Fruit fly (Drosophila melanogaster) whole organism, embryonic: ENCODE data around the gene Spec2.

Experiments used
- Adf1 ChIP-seq: fragments of 200-800 bp; sonication (Bioruptor generic); IDR thresholded peaks from 2 replicates; pipeline ENCODE4 v1.3.6; 2022; ENCODE audit warnings: missing biosample characterization, missing genetic modification characterization
- BEAF-32 ChIP-seq: fragments of 200-800 bp; sonication (Bioruptor generic); optimal IDR thresholded peaks from 3 replicates; lab custom pipeline; 2017; ENCODE audit warnings: missing biosample characterization, missing genetic modification characterization, mild to moderate bottlenecking, moderate library complexity, missing genetic modification reagents
- CG10462 ChIP-seq: fragments of 200-800 bp; sonication (Bioruptor generic); optimal IDR thresholded peaks from 2 replicates; lab custom pipeline; 2016; ENCODE audit warnings: missing biosample characterization, missing genetic modification characterization
- CG12155 ChIP-seq: fragments of 200-800 bp; sonication (Bioruptor generic); optimal IDR thresholded peaks from 3 replicates; lab custom pipeline; 2016; ENCODE audit warnings: missing biosample characterization, missing genetic modification characterization
- CG13287 ChIP-seq: fragments of 200-800 bp; sonication (Bioruptor generic); IDR thresholded peaks from 2 replicates; pipeline ENCODE4 v1.3.6; 2022; ENCODE audit warnings: missing biosample characterization, missing genetic modification characterization; ENCODE audit not compliant: partially characterized antibody
- CG13424 ChIP-seq: fragments of 200-800 bp; sonication (Bioruptor generic); optimal IDR thresholded peaks from 2 replicates; lab custom pipeline; 2019; ENCODE audit warnings: missing biosample characterization, mild to moderate bottlenecking, missing genetic modification characterization, moderate library complexity
- CG14014 ChIP-seq: fragments of 200-800 bp; sonication (Bioruptor generic); IDR thresholded peaks from 2 replicates; pipeline ENCODE4 v1.3.6; 2022; ENCODE audit warnings: missing biosample characterization, missing genetic modification characterization
- CG15514 ChIP-seq: fragments of 200-800 bp; sonication (Bioruptor generic); optimal IDR thresholded peaks from 3 replicates; lab custom pipeline; 2017; ENCODE audit warnings: missing biosample characterization, missing genetic modification characterization, mild to moderate bottlenecking, moderate library complexity, missing genetic modification reagents
- CG17328 ChIP-seq: fragments of 200-800 bp; sonication (Bioruptor generic); IDR thresholded peaks from 2 replicates; pipeline ENCODE4 v1.3.6; 2022; ENCODE audit warnings: missing biosample characterization, missing genetic modification characterization
- CG17385 ChIP-seq: fragments of 200-800 bp; sonication (Bioruptor generic); optimal IDR thresholded peaks from 3 replicates; lab custom pipeline; 2018; ENCODE audit warnings: missing biosample characterization, mild to moderate bottlenecking, missing genetic modification characterization
- CG17802 ChIP-seq: fragments of 200-800 bp; sonication (Bioruptor generic); optimal IDR thresholded peaks from 2 replicates; lab custom pipeline; 2018; ENCODE audit warnings: missing biosample characterization, mild to moderate bottlenecking, missing genetic modification characterization, moderate library complexity
- CG18764 ChIP-seq: fragments of 200-800 bp; sonication (Bioruptor generic); optimal IDR thresholded peaks from 3 replicates; lab custom pipeline; 2016; ENCODE audit warnings: missing biosample characterization, missing genetic modification characterization
- CG2116 ChIP-seq: fragments of 200-800 bp; sonication (Bioruptor generic); optimal IDR thresholded peaks from 3 replicates; lab custom pipeline; 2018; ENCODE audit warnings: missing biosample characterization, mild to moderate bottlenecking, missing genetic modification characterization
- CG31388 ChIP-seq: fragments of 200-800 bp; sonication (Bioruptor generic); optimal IDR thresholded peaks from 2 replicates; lab custom pipeline; 2016; ENCODE audit warnings: missing biosample characterization, missing genetic modification characterization
- CG3163 ChIP-seq: fragments of 200-800 bp; sonication (Bioruptor generic); optimal IDR thresholded peaks from 3 replicates; lab custom pipeline; 2016; ENCODE audit warnings: missing biosample characterization, missing genetic modification characterization
- CG32532 ChIP-seq: fragments of 200-800 bp; sonication (Bioruptor generic); IDR thresholded peaks from 2 replicates; pipeline ENCODE4 v1.3.6; 2022; ENCODE audit warnings: missing biosample characterization, missing genetic modification characterization
- CG34224 ChIP-seq: fragments of 200-800 bp; sonication (Bioruptor generic); IDR thresholded peaks from 3 replicates; pipeline ENCODE4 v1.3.6; 2022; ENCODE audit warnings: missing biosample characterization, missing genetic modification characterization; ENCODE audit not compliant: partially characterized antibody
- CG3995 ChIP-seq: fragments of 200-800 bp; sonication (Bioruptor generic); optimal IDR thresholded peaks from 3 replicates; lab custom pipeline; 2016; ENCODE audit warnings: missing biosample characterization, missing genetic modification characterization
- CG4282 ChIP-seq: fragments of 200-800 bp; sonication (Bioruptor generic); optimal IDR thresholded peaks from 2 replicates; lab custom pipeline; 2016; ENCODE audit warnings: missing biosample characterization, missing genetic modification characterization
- CG4360 ChIP-seq: fragments of 200-800 bp; sonication (Bioruptor generic); IDR thresholded peaks from 2 replicates; pipeline ENCODE4 v1.3.6; 2022; ENCODE audit warnings: missing biosample characterization, missing genetic modification characterization
- CG5245 ChIP-seq: fragments of 200-800 bp; sonication (Bioruptor generic); optimal IDR thresholded peaks from 3 replicates; lab custom pipeline; 2016; ENCODE audit warnings: missing biosample characterization, missing genetic modification characterization
- CG6813 ChIP-seq: fragments of 200-800 bp; sonication (Bioruptor generic); optimal IDR thresholded peaks from 2 replicates; lab custom pipeline; 2017; ENCODE audit warnings: missing biosample characterization, missing genetic modification characterization, mild to moderate bottlenecking, moderate library complexity, missing genetic modification reagents
- CG7357 ChIP-seq: fragments of 200-800 bp; sonication (Bioruptor generic); IDR thresholded peaks from 3 replicates; pipeline ENCODE4 v1.3.6; 2022; ENCODE audit warnings: missing biosample characterization, missing genetic modification characterization
- CG7987 ChIP-seq: fragments of 200-800 bp; sonication (Bioruptor generic); optimal IDR thresholded peaks from 2 replicates; lab custom pipeline; 2018; ENCODE audit warnings: missing biosample characterization, mild to moderate bottlenecking, missing genetic modification characterization, moderate library complexity
- CG8281 ChIP-seq: fragments of 200-800 bp; sonication (Bioruptor generic); optimal IDR thresholded peaks from 2 replicates; lab custom pipeline; 2018; ENCODE audit warnings: missing biosample characterization, mild to moderate bottlenecking, missing genetic modification characterization, moderate library complexity
- CG8765 ChIP-seq: fragments of 200-800 bp; sonication (Bioruptor generic); IDR thresholded peaks from 2 replicates; pipeline ENCODE4 v1.3.6; 2022; ENCODE audit warnings: missing biosample characterization, missing genetic modification characterization
- D ChIP-seq, 2 experiments: fragments of 200-800 bp in 1 of 2; fragments of >200 bp in 1 of 2; sonication (Bioruptor generic) in 1 of 2; optimal IDR thresholded peaks; 2 replicates in 1 of 2; 3 replicates in 1 of 2; lab custom pipeline; 2017; ENCODE audit warnings: mild to moderate bottlenecking in 1 of 2, missing biosample characterization in 1 of 2, missing genetic modification characterization in 1 of 2, missing genetic modification reagents in 1 of 2
- Dip3 ChIP-seq: fragments of 200-800 bp; sonication (Bioruptor generic); optimal IDR thresholded peaks from 3 replicates; lab custom pipeline; 2016; ENCODE audit warnings: missing biosample characterization, missing genetic modification characterization
- Dll ChIP-seq: fragments of 200-800 bp; sonication (Bioruptor generic); IDR thresholded peaks from 4 replicates; pipeline ENCODE4 v1.3.6; 2022; ENCODE audit warnings: missing biosample characterization, missing genetic modification characterization; ENCODE audit not compliant: partially characterized antibody
- E2f1 ChIP-seq: fragments of 200-800 bp; sonication (Bioruptor generic); IDR thresholded peaks from 2 replicates; pipeline ENCODE4 v1.3.6; 2022; ENCODE audit warnings: missing biosample characterization, missing genetic modification characterization
- Ets65A ChIP-seq: fragments of 200-800 bp; sonication (Bioruptor generic); peaks from one replicate; lab custom pipeline; 2016; ENCODE audit warnings: missing biosample characterization, missing genetic modification characterization
- HmgD ChIP-seq: fragments of 200-800 bp; sonication (Bioruptor generic); optimal IDR thresholded peaks from 3 replicates; lab custom pipeline; 2016; ENCODE audit warnings: missing biosample characterization, missing genetic modification characterization
- Hsf ChIP-seq: fragments of 200-800 bp; sonication (Bioruptor generic); optimal IDR thresholded peaks from 3 replicates; lab custom pipeline; 2016; ENCODE audit warnings: missing biosample characterization, missing genetic modification characterization
- Lhr ChIP-seq: fragments of 200-800 bp; sonication (Bioruptor generic); optimal IDR thresholded peaks from 3 replicates; lab custom pipeline; 2017; ENCODE audit warnings: mild to moderate bottlenecking, missing biosample characterization, missing genetic modification reagents, missing genetic modification characterization
- MBD-R2 ChIP-seq: fragments of 200-800 bp; sonication (Bioruptor generic); IDR thresholded peaks from 2 replicates; pipeline ENCODE4 v1.3.6; 2022; ENCODE audit warnings: missing biosample characterization, missing genetic modification characterization
- PHDP ChIP-seq: fragments of 200-800 bp; sonication (Bioruptor generic); optimal IDR thresholded peaks from 3 replicates; lab custom pipeline; 2018; ENCODE audit warnings: missing biosample characterization, mild to moderate bottlenecking, missing genetic modification characterization, moderate library complexity
- Ravus ChIP-seq: fragments of 200-800 bp; sonication (Bioruptor generic); IDR thresholded peaks from 2 replicates; pipeline ENCODE4 v1.3.6; 2022; ENCODE audit warnings: missing biosample characterization, missing genetic modification characterization
- Ssrp ChIP-seq: fragments of 200-800 bp; sonication (Bioruptor generic); optimal IDR thresholded peaks from 2 replicates; lab custom pipeline; 2018; ENCODE audit warnings: missing biosample characterization, mild to moderate bottlenecking, missing genetic modification characterization, moderate library complexity
- ash1 ChIP-seq: fragments of 200-800 bp; sonication (Bioruptor generic); optimal IDR thresholded peaks from 2 replicates; lab custom pipeline; 2018; ENCODE audit warnings: missing biosample characterization, mild to moderate bottlenecking, missing genetic modification characterization
- dan ChIP-seq: fragments of 200-800 bp; sonication (Bioruptor generic); IDR thresholded peaks from 2 replicates; pipeline ENCODE4 v1.3.6; 2022; ENCODE audit warnings: missing biosample characterization, missing genetic modification characterization
- dpn ChIP-seq, 2 experiments: fragments of 200-800 bp; sonication (Bioruptor generic); optimal IDR thresholded peaks; 3 replicates each; lab custom pipeline; 2016; ENCODE audit warnings: missing biosample characterization in 2 of 2, missing genetic modification characterization in 2 of 2
- esg ChIP-seq: fragments of 200-800 bp; sonication (Bioruptor generic); conservative IDR thresholded peaks from 2 replicates; pipeline ENCODE4 v1.3.6; 2022; ENCODE audit warnings: missing biosample characterization, missing genetic modification characterization
- exex ChIP-seq: fragments of 200-800 bp; sonication (Bioruptor generic); optimal IDR thresholded peaks from 4 replicates; lab custom pipeline; 2018; ENCODE audit warnings: missing biosample characterization, mild to moderate bottlenecking, missing genetic modification characterization, moderate library complexity
- ftz-f1 ChIP-seq: fragments of 200-800 bp; sonication (Bioruptor generic); optimal IDR thresholded peaks from 2 replicates; lab custom pipeline; 2016; ENCODE audit warnings: missing biosample characterization, missing genetic modification characterization
- ken ChIP-seq: fragments of 200-800 bp; sonication (Bioruptor generic); IDR thresholded peaks from 3 replicates; pipeline ENCODE4 v1.3.6; 2022; ENCODE audit warnings: missing biosample characterization, missing genetic modification characterization
- mirr ChIP-seq: fragments of 200-800 bp; sonication (Bioruptor generic); optimal IDR thresholded peaks from 3 replicates; lab custom pipeline; 2018; ENCODE audit warnings: missing biosample characterization, mild to moderate bottlenecking, missing genetic modification characterization
- odd ChIP-seq: fragments of 200-800 bp; sonication (Bioruptor generic); optimal IDR thresholded peaks from 2 replicates; lab custom pipeline; 2017; ENCODE audit warnings: missing biosample characterization, mild to moderate bottlenecking, missing genetic modification characterization
- p53 ChIP-seq: fragments of 200-800 bp; sonication (Bioruptor generic); optimal IDR thresholded peaks from 2 replicates; lab custom pipeline; 2016; ENCODE audit warnings: missing biosample characterization, missing genetic modification characterization
- sisA ChIP-seq: fragments of 200-800 bp; sonication (Bioruptor generic); IDR thresholded peaks from 2 replicates; pipeline ENCODE4 v1.3.6; 2022; ENCODE audit warnings: missing biosample characterization, missing genetic modification characterization
- sna ChIP-seq: fragments of 200-800 bp; sonication (Bioruptor generic); IDR thresholded peaks from 2 replicates; pipeline ENCODE4 v1.3.6; 2022; ENCODE audit warnings: missing biosample characterization, missing genetic modification characterization; ENCODE audit not compliant: partially characterized antibody
- zfh1 ChIP-seq: fragments of 200-800 bp; sonication (Bioruptor generic); IDR thresholded peaks from 3 replicates; pipeline ENCODE4 v1.3.6; 2022; ENCODE audit warnings: missing biosample characterization, missing genetic modification characterization

Spec2 gene

DNA sequence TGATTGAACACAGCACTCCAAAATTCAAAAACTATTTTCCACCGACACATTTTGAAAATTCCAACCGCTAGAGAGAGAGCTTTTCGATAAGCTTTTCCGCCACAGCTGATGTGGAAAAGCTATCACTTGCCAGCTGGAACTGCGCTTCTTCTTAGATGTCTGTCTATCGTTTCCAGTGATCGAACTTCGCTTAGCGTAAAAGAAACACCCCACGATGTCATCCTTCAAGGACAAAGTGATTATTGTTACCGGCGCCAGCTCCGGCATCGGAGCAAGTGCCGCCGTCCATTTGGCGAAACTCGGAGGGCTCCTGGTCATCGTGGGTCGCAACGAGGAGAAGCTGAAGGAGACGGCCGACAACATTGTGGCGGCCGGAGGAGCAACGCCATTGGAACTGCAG, 8.3 kb upstream of the Spec2 start, which contains the start of gene CG31549 (continued):
- TF ChIP-seq Lhr (GFP tag; lab: Kevin White, UChicago) (no peak), CG17802 (tag; lab: Kevin White, UChicago) (no peak), exex (tag; lab: Kevin White, UChicago) (no peak), Dll (peak; percentile 43; the same call in 2 of the 4 replicates), CG18764 (GFP tag; lab: Kevin White, UChicago) (no peak), Ssrp (no peak), odd (GFP tag; lab: Kevin White, UChicago) (no peak), Adf1 (no peak), p53 (GFP tag; lab: Kevin White, UChicago) (no peak), CG15514 (GFP tag; lab: Kevin White, UChicago) (peak; percentile 32), CG6813 (GFP tag; lab: Kevin White, UChicago) (no peak), CG8765 (GFP tag; lab: Robert Waterston, UW) (no peak), esg (GFP tag; lab: Robert Waterston, UW) (no peak), CG17385 (GFP tag; lab: Kevin White, UChicago) (peak; percentile 86), mirr (no peak), CG13424 (tag; lab: Kevin White, UChicago) (no peak), sna (GFP tag; lab: Robert Waterston, UW) (no peak), CG7357 (GFP tag; lab: Robert Waterston, UW) (no peak), ken (no peak), dpn (GFP tag; optimal IDR thresholded peaks at IDR 0.05; lab: Kevin White, UChicago) (no peak), CG32532 (no peak), CG31388 (GFP tag; lab: Kevin White, UChicago) (no peak), CG7987 (GFP tag; lab: Kevin White, UChicago) (no peak), CG2116 (peak; percentile 30), Ets65A (GFP tag; lab: Kevin White, UChicago) (no peak), ash1 (GFP tag; lab: Kevin White, UChicago) (no peak), CG3163 (no peak), CG10462 (GFP tag; lab: Kevin White, UChicago) (no peak), CG5245 (no peak), dan (GFP tag; lab: Robert Waterston, UW) (no peak), CG17328 (no peak), zfh1 (no peak), CG14014 (no peak), HmgD (GFP tag; lab: Kevin White, UChicago) (no peak), CG4360 (GFP tag; lab: Robert Waterston, UW) (no peak), ftz-f1 (peak; percentile 57), Dip3 (GFP tag; lab: Kevin White, UChicago) (no peak), PHDP (tag; lab: Kevin White, UChicago) (no peak), D (optimal IDR thresholded peaks at IDR 0.05; lab: Kevin White, UChicago) (no peak), D (GFP tag; optimal IDR thresholded peaks at IDR 0.05; lab: Kevin White, UChicago) (no peak), Ravus (no peak), sisA (GFP tag; lab: Robert Waterston, UW) (no peak), CG12155 (GFP tag; lab: Kevin White, UChicago) (no peak), CG34224 (GFP tag; lab: Robert Waterston, UW) (0 out of 3 replicates have a peak, but pooled peaks have one; percentile 41), CG13287 (peak; percentile 28; the same call in 1 of the 2 replicates), CG8281 (tag; lab: Kevin White, UChicago) (no peak), CG3995 (GFP tag; lab: Kevin White, UChicago) (no peak), E2f1 (no peak), MBD-R2 (GFP tag; lab: Robert Waterston, UW) (peak; percentile 76), BEAF-32 (GFP tag; lab: Kevin White, UChicago) (peak; percentile 7), Hsf (no peak), CG4282 (GFP tag; lab: Kevin White, UChicago) (no peak)
